Worm (Caenorhabditis elegans) whole organism, L4/young adult: ENCODE measurements around the gene F37C4.6.

Experiments used
- W03F9.2 ChIP-seq: fragments of 150-350 bp; optimal IDR thresholded peaks from 2 replicates; lab custom pipeline; 2014; ENCODE audit warnings: missing biosample characterization, missing genetic modification characterization
- dao-5 ChIP-seq: sonication (generic microtip); optimal IDR thresholded peaks from 2 replicates; lab custom pipeline; 2016; ENCODE audit warnings: missing genotype, missing genetic modification characterization, moderate library complexity, missing compliant biosample characterization
- him-1 ChIP-seq: sonication (generic microtip); optimal IDR thresholded peaks from 2 replicates; lab custom pipeline; 2016; ENCODE audit warnings: missing genotype, missing genetic modification reagents, missing genetic modification characterization, missing compliant biosample characterization

ce11 chrIV:3856190-3856589, 21.9 kb downstream of the F37C4.6 start:
- TF ChIP-seq him-1 (tag; lab: Kevin White, UChicago) (no peak), dao-5 (no peak), W03F9.2 (no peak)
